Fruit fly (Drosophila melanogaster): ENCODE measurements around the gene CG31643.
A peak's percentile ranks its signal among the peaks of the same experiment; 100 is the strongest.

Gene CG31643

DNA sequence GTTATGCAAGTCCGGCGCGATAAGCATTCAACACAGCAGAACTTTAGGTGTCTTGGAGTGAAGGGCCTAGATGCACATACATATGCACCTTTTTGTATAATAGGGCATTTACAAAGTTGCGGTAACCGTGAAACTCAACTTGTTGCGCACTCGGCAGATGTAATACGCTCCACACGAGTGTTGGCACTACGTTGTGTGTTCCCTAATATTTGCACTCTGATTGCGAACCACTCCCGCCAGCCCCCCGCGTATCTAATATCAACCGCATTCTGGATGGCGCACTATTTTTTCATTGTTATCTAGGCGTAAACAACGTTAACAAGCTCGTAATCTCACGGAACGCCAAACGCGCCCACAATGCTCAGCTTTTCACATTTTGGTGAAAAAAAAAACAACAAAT is 42.4 kb downstream of the CG31643 start:
- no peak for TF ChIP-seq gfzf (GFP tag; optimal IDR thresholded peaks at IDR 0.05)
- TF ChIP-seq twi (tag; optimal IDR thresholded peaks at IDR 0.05) = no peak
- no peak for TF ChIP-seq cato (GFP tag; optimal IDR thresholded peaks at IDR 0.05; ENCODE audit: borderline replicate concordance)
- peak in 1 of 2 experiments; percentile 31 for TF ChIP-seq Pdp1 (GFP tag; optimal IDR thresholded peaks at IDR 0.05)
- TF ChIP-seq sug (tag; optimal IDR thresholded peaks at IDR 0.05) = peak; percentile 61
- peak; percentile 6 for TF ChIP-seq mirr (GFP tag; optimal IDR thresholded peaks at IDR 0.05)
- peak; percentile 28; the same call in 1 of the 2 replicates for TF ChIP-seq Drgx (GFP tag; IDR thresholded peaks at IDR 0.05)
- TF ChIP-seq lab (GFP tag; optimal IDR thresholded peaks at IDR 0.05) = peak; percentile 59
- no peak for TF ChIP-seq Kr (GFP tag; optimal IDR thresholded peaks at IDR 0.05)
- TF ChIP-seq CG12769 (tag; optimal IDR thresholded peaks at IDR 0.05) = peak; percentile 59
- TF ChIP-seq Nf-YB (GFP tag; optimal IDR thresholded peaks at IDR 0.05) = no peak
- peak; percentile 5 for TF ChIP-seq schlank (tag; optimal IDR thresholded peaks at IDR 0.05)
- no peak for TF ChIP-seq CG8290 (GFP tag; optimal IDR thresholded peaks at IDR 0.05)
- peak in 1 of 2 experiments; percentile 38 for TF ChIP-seq CG8290 (tag; optimal IDR thresholded peaks at IDR 0.05)
- TF ChIP-seq Max (GFP tag; optimal IDR thresholded peaks at IDR 0.05) = no peak
- no peak for TF ChIP-seq CG7357 (GFP tag; IDR thresholded peaks at IDR 0.05)
- 0 out of 2 replicates have a peak, but pooled peaks have one; percentile 42 for TF ChIP-seq GATAe (GFP tag; conservative IDR thresholded peaks at IDR 0.05)
- TF ChIP-seq CG6175 (GFP tag; IDR thresholded peaks at IDR 0.05) = 0 out of 3 replicates have a peak, but pooled peaks have one; percentile 14
- peak; percentile 18 for TF ChIP-seq Meics (GFP tag; optimal IDR thresholded peaks at IDR 0.05)
- TF ChIP-seq cwo (GFP tag; optimal IDR thresholded peaks at IDR 0.05) = peak; percentile 18
- TF ChIP-seq sd (tag; optimal IDR thresholded peaks at IDR 0.05) = peak; percentile 37
- TF ChIP-seq CG2678 (tag; optimal IDR thresholded peaks at IDR 0.05) = peak; percentile 5
- TF ChIP-seq crol (GFP tag; IDR thresholded peaks at IDR 0.05) = 0 out of 2 replicates have a peak, but pooled peaks have one; percentile 9
- TF ChIP-seq caup (GFP tag; optimal IDR thresholded peaks at IDR 0.05; ENCODE audit: severe bottlenecking) = peak; percentile 41
- TF ChIP-seq CG12659 (GFP tag; optimal IDR thresholded peaks at IDR 0.05) = no peak
- TF ChIP-seq crc (GFP tag; optimal IDR thresholded peaks at IDR 0.05) = no peak
- TF ChIP-seq CG15514 (GFP tag; optimal IDR thresholded peaks at IDR 0.05) = peak; percentile 23
- TF ChIP-seq Med (GFP tag) = peak; percentile 79
- TF ChIP-seq CG18599 (GFP tag; optimal IDR thresholded peaks at IDR 0.05) = peak; percentile 16
- TF ChIP-seq HHEX (GFP tag; optimal IDR thresholded peaks at IDR 0.05) = peak; percentile 28

DNA sequence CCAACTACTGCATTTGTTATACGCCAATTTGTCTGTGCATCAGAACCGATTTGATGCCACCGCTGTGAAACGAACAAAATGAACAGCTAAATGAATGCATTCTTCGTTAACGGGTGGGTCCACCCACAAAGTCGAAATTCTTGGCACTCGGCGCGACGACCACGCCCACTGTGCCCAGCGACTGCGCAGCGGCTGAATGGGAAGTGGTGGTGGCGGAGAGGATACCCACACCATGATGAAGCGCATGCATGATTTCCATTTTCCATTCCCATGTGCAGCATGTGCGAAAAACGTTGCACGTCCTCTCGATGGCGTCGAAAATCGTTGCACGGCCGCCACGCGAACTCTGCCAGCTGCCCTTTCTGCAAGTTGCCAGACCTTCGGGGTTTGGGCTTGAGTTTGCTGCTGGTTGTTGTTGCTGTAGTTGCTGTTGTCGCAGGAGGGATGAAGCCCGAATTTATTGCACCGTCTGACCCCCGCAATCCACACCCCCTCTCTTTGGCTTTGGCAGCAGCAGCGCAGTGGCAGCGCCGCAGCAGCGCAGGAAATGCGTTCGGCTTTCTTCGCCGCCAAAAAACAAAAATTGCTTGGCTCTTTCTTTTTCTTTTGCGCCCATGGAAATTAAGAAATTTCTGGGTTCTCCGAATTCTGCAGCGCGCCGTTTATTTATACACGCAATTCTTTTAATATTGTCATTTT is 43.4 kb downstream of the CG31643 start:
- TF ChIP-seq C15 (GFP tag; IDR thresholded peaks at IDR 0.05) (no peak), gce (GFP tag; IDR thresholded peaks at IDR 0.05) (0 out of 3 replicates have a peak, but pooled peaks have one; percentile 7), sens (GFP tag) (peak; percentile 3), gsb (GFP tag; IDR thresholded peaks at IDR 0.05) (no peak), z (GFP tag; IDR thresholded peaks at IDR 0.05) (peak; percentile 56; the same call in 1 of the 3 replicates), CG15269 (tag; optimal IDR thresholded peaks at IDR 0.05) (no peak), fd64A (GFP tag; optimal IDR thresholded peaks at IDR 0.05) (no peak), chinmo (GFP tag; IDR thresholded peaks at IDR 0.05; ENCODE audit: partially characterized antibody) (0 out of 4 replicates have a peak, but pooled peaks have one; percentile 13), Sry-δ (GFP tag; optimal IDR thresholded peaks at IDR 0.05) (no peak), sr (GFP tag; IDR thresholded peaks at IDR 0.05) (no peak), dati (GFP tag; IDR thresholded peaks at IDR 0.05) (no peak), cwo (GFP tag; optimal IDR thresholded peaks at IDR 0.05) (no peak), CG9215 (GFP tag; IDR thresholded peaks at IDR 0.05) (no peak), Xrp1 (GFP tag; IDR thresholded peaks at IDR 0.05) (0 out of 2 replicates have a peak, but pooled peaks have one; percentile 20), schlank (tag; optimal IDR thresholded peaks at IDR 0.05) (no peak), Abd-B (GFP tag; optimal IDR thresholded peaks at IDR 0.05) (no peak), CG15073 (GFP tag; optimal IDR thresholded peaks at IDR 0.05) (no peak), CG8290 (GFP tag; optimal IDR thresholded peaks at IDR 0.05) (no peak), CG8290 (tag; optimal IDR thresholded peaks at IDR 0.05) (no peak), CG8944 (GFP tag; optimal IDR thresholded peaks at IDR 0.05) (no peak), hth (optimal IDR thresholded peaks at IDR 0.05) (no peak), CG13424 (tag; optimal IDR thresholded peaks at IDR 0.05) (no peak), so (GFP tag; IDR thresholded peaks at IDR 0.05) (no peak)

All from whole organism, embryonic.